Fruit fly (Drosophila melanogaster) whole organism, wandering third instar larva: Measurements from ENCODE around the gene P5CDh2.

ENCODE experiments used
- Abd-B ChIP-seq: fragments of >200 bp; optimal IDR thresholded peaks from 2 replicates; lab custom pipeline; 2017; ENCODE audit warnings: missing biosample characterization, missing genetic modification characterization
- CG32264 ChIP-seq: fragments of 200-800 bp; sonication (Bioruptor generic); optimal IDR thresholded peaks from 2 replicates; lab custom pipeline; 2016; ENCODE audit warnings: missing biosample characterization, missing genetic modification characterization
- CG9705 ChIP-seq: fragments of 200-800 bp; sonication (Bioruptor generic); optimal IDR thresholded peaks from 2 replicates; lab custom pipeline; 2018; ENCODE audit warnings: missing biosample characterization, mild to moderate bottlenecking, missing genetic modification characterization
- CrebA ChIP-seq: fragments of 200-800 bp; sonication (Bioruptor generic); optimal IDR thresholded peaks from 2 replicates; lab custom pipeline; 2016; ENCODE audit warnings: missing biosample characterization, mild to moderate bottlenecking, missing genetic modification characterization, borderline replicate concordance
- Dfd ChIP-seq: fragments of >200 bp; optimal IDR thresholded peaks from 2 replicates; lab custom pipeline; 2017; ENCODE audit warnings: missing biosample characterization, missing genetic modification characterization
- Dif ChIP-seq: fragments of 200-275, 200-300 bp; sonication (Bioruptor generic); optimal IDR thresholded peaks from 2 replicates; lab custom pipeline; 2018; ENCODE audit warnings: missing biosample characterization, missing genetic modification characterization; ENCODE audit not compliant: partially characterized antibody
- GATAd ChIP-seq: sonication (Bioruptor generic); optimal IDR thresholded peaks from 2 replicates; lab custom pipeline; 2016; ENCODE audit warnings: missing biosample characterization, missing genetic modification characterization
- HLH106 ChIP-seq: fragments of 200-800 bp; optimal IDR thresholded peaks from 3 replicates; lab custom pipeline; 2019; ENCODE audit warnings: missing biosample characterization, mild to moderate bottlenecking, missing genetic modification characterization, moderate library complexity
- Hnf4 ChIP-seq: fragments of 200-800 bp; sonication (Bioruptor generic); optimal IDR thresholded peaks from 2 replicates; lab custom pipeline; 2016; ENCODE audit warnings: missing biosample characterization, mild to moderate bottlenecking, missing genetic modification characterization
- Hr78 ChIP-seq: fragments of >200 bp; optimal IDR thresholded peaks from 2 replicates; lab custom pipeline; 2017; ENCODE audit warnings: missing biosample characterization, missing genetic modification characterization
- Hr83 ChIP-seq: fragments of 200-300 bp; sonication (Bioruptor generic); optimal IDR thresholded peaks from 2 replicates; lab custom pipeline; 2016; ENCODE audit warnings: missing biosample characterization, mild to moderate bottlenecking, missing genetic modification characterization, moderate library complexity; ENCODE audit not compliant: poor library complexity, severe bottlenecking
- Jra ChIP-seq: sonication (Bioruptor generic); optimal IDR thresholded peaks from 2 replicates; lab custom pipeline; 2016; ENCODE audit warnings: missing biosample characterization, missing genetic modification characterization
- Mio ChIP-seq: sonication (Bioruptor generic); optimal IDR thresholded peaks from 2 replicates; lab custom pipeline; 2016; ENCODE audit warnings: missing biosample characterization, missing genetic modification characterization
- Myc ChIP-seq: fragments of >200 bp; optimal IDR thresholded peaks from 2 replicates; lab custom pipeline; 2017
- N ChIP-seq: fragments of >200 bp; optimal IDR thresholded peaks from 2 replicates; lab custom pipeline; 2018; ENCODE audit warnings: missing biosample characterization, missing external identifiers, missing genetic modification characterization
- OdsH ChIP-seq: fragments of 200-800 bp; sonication (Bioruptor generic); optimal IDR thresholded peaks from 2 replicates; lab custom pipeline; 2016; ENCODE audit warnings: missing biosample characterization, mild to moderate bottlenecking, missing genetic modification characterization
- Rel ChIP-seq, 2 experiments: fragments of 200-800 bp; sonication (Bioruptor generic) in 1 of 2; optimal IDR thresholded peaks; 2 replicates in 1 of 2; 3 replicates in 1 of 2; lab custom pipeline; 2016 to 2019; ENCODE audit warnings: mild to moderate bottlenecking in 2 of 2, missing biosample characterization in 2 of 2, missing genetic modification characterization in 2 of 2, moderate library complexity in 1 of 2
- Sp1 ChIP-seq: fragments of 200-800 bp; sonication (Bioruptor generic); optimal IDR thresholded peaks from 3 replicates; lab custom pipeline; 2019; ENCODE audit warnings: missing biosample characterization, mild to moderate bottlenecking, missing genetic modification characterization, moderate library complexity
- Vsx2 ChIP-seq: fragments of 200-300, 225-300 bp; sonication (Bioruptor generic); optimal IDR thresholded peaks from 2 replicates; lab custom pipeline; 2018; ENCODE audit warnings: missing biosample characterization, missing genetic modification characterization; ENCODE audit not compliant: partially characterized antibody
- br ChIP-seq: fragments of 200-800 bp; sonication (Bioruptor generic); optimal IDR thresholded peaks from 2 replicates; lab custom pipeline; 2016; ENCODE audit warnings: missing biosample characterization, missing genetic modification characterization
- brk ChIP-seq: fragments of 200-800 bp; sonication (Bioruptor generic); optimal IDR thresholded peaks from 2 replicates; lab custom pipeline; 2016; ENCODE audit warnings: missing biosample characterization, mild to moderate bottlenecking, missing genetic modification characterization
- dl ChIP-seq, 2 experiments: fragments of 175-275, 200-275 bp in 1 of 2; fragments of 200-275 bp in 1 of 2; sonication (Bioruptor generic); optimal IDR thresholded peaks; lab custom pipeline; 2018; ENCODE audit warnings: mild to moderate bottlenecking in 2 of 2, missing biosample characterization in 2 of 2, missing genetic modification characterization in 2 of 2, moderate library complexity in 2 of 2; ENCODE audit not compliant: partially characterized antibody in 2 of 2, insufficient read depth in 1 of 2
- dmrt93B ChIP-seq: fragments of 200-800 bp; sonication (Bioruptor generic); optimal IDR thresholded peaks from 2 replicates; lab custom pipeline; 2018; ENCODE audit warnings: missing biosample characterization, mild to moderate bottlenecking, missing genetic modification characterization
- dsf ChIP-seq: sonication (Bioruptor generic); optimal IDR thresholded peaks from 2 replicates; lab custom pipeline; 2016; ENCODE audit warnings: missing biosample characterization, missing genetic modification characterization, borderline replicate concordance
- ey ChIP-seq: fragments of 200-800 bp; sonication (Bioruptor generic); optimal IDR thresholded peaks from 2 replicates; lab custom pipeline; 2016; ENCODE audit warnings: missing biosample characterization, missing genetic modification characterization
- foxo ChIP-seq, 2 experiments: fragments of 200-800 bp; sonication (Bioruptor generic); optimal IDR thresholded peaks; 2 replicates in 1 of 2; 3 replicates in 1 of 2; lab custom pipeline; 2016 to 2017; ENCODE audit warnings: missing biosample characterization in 2 of 2, missing genetic modification characterization in 2 of 2
- fru ChIP-seq: fragments of 200-800 bp; sonication (Bioruptor generic); optimal IDR thresholded peaks from 3 replicates; lab custom pipeline; 2016; ENCODE audit warnings: missing biosample characterization, mild to moderate bottlenecking, missing genetic modification characterization
- h ChIP-seq: fragments of 200-800 bp; sonication (Bioruptor generic); optimal IDR thresholded peaks from 3 replicates; lab custom pipeline; 2016; ENCODE audit warnings: missing biosample characterization, mild to moderate bottlenecking, missing genetic modification characterization
- jim ChIP-seq: fragments of 175-275, 200-325 bp; sonication (Bioruptor generic); optimal IDR thresholded peaks from 2 replicates; lab custom pipeline; 2016; ENCODE audit warnings: missing biosample characterization, mild to moderate bottlenecking, missing genetic modification characterization
- lola ChIP-seq: fragments of >200 bp; optimal IDR thresholded peaks from 2 replicates; lab custom pipeline; 2017; ENCODE audit warnings: missing biosample characterization, missing genetic modification characterization
- pan ChIP-seq: fragments of >200 bp; optimal IDR thresholded peaks from 2 replicates; lab custom pipeline; 2017
- psq ChIP-seq: fragments of 200-800 bp; sonication (Bioruptor generic); optimal IDR thresholded peaks from 3 replicates; lab custom pipeline; 2017; ENCODE audit warnings: missing biosample characterization, mild to moderate bottlenecking, missing genetic modification characterization, moderate library complexity
- rgr ChIP-seq: fragments of 200-800 bp; sonication (Bioruptor generic); optimal IDR thresholded peaks from 3 replicates; lab custom pipeline; 2016; ENCODE audit warnings: missing biosample characterization, mild to moderate bottlenecking, missing genetic modification characterization
- sage ChIP-seq: fragments of 200-800 bp; sonication (Bioruptor generic); optimal IDR thresholded peaks from 2 replicates; lab custom pipeline; 2016; ENCODE audit warnings: missing biosample characterization, mild to moderate bottlenecking, missing genetic modification characterization
- sv ChIP-seq: fragments of 200-800 bp; sonication (Bioruptor generic); optimal IDR thresholded peaks from 3 replicates; lab custom pipeline; 2016; ENCODE audit warnings: missing biosample characterization, missing genetic modification characterization
- tai ChIP-seq: sonication (Bioruptor generic); optimal IDR thresholded peaks from 2 replicates; lab custom pipeline; 2016; ENCODE audit warnings: missing biosample characterization, missing genetic modification characterization
- usp ChIP-seq: fragments of >200 bp; optimal IDR thresholded peaks from 2 replicates; lab custom pipeline; 2017; ENCODE audit warnings: missing biosample characterization, missing genetic modification characterization
- woc ChIP-seq: sonication (Bioruptor generic); optimal IDR thresholded peaks from 2 replicates; lab custom pipeline; 2016; ENCODE audit warnings: missing biosample characterization, mild to moderate bottlenecking, missing genetic modification characterization

Gene P5CDh2

dm6 chr3R:21854574-21855468 is 22.9 kb upstream of the P5CDh2 start:
- TF ChIP-seq psq (GFP tag; lab: Kevin White, UChicago) (peak; percentile 37), woc (GFP tag; lab: Kevin White, UChicago) (no peak)

- TF ChIP-seq jim (GFP tag; lab: Kevin White, UChicago) (no peak), Mio (GFP tag; lab: Kevin White, UChicago) (no peak), Rel (GFP tag; optimal IDR thresholded peaks at IDR 0.05; lab: Kevin White, UChicago) (no peak), Rel (tag; optimal IDR thresholded peaks at IDR 0.05; lab: Kevin White, UChicago) (no peak), ey (GFP tag; lab: Kevin White, UChicago) (no peak)
- TF ChIP-seq, all 38 proteins: peak for 0
These were observed 22.3 kb upstream of the P5CDh2 start for dm6 chr3R:21855469-21855826.

dm6 chr3R:21856098-21856872 is 21.5 kb upstream of the P5CDh2 start, which contains the start of gene glec:
glec (minus strand) TSS chr3R:21856266.
- TF ChIP-seq Myc (lab: Kevin White, UChicago) (no peak), Vsx2 (GFP tag; lab: Kevin White, UChicago) (no peak), ey (GFP tag; lab: Kevin White, UChicago) (peak; percentile 50), Dif (GFP tag; lab: Kevin White, UChicago) (peak; percentile 28), jim (GFP tag; lab: Kevin White, UChicago) (peak; percentile 82), CG9705 (GFP tag; lab: Kevin White, UChicago) (peak; percentile 17), foxo (GFP tag; optimal IDR thresholded peaks at IDR 0.05; lab: Kevin White, UChicago) (peak; percentile 34 to 48), dsf (GFP tag; lab: Kevin White, UChicago) (no peak), GATAd (GFP tag; lab: Kevin White, UChicago) (no peak), HLH106 (tag; lab: Kevin White, UChicago) (no peak), CrebA (peak; percentile 64), OdsH (peak; percentile 55), Mio (GFP tag; lab: Kevin White, UChicago) (peak; percentile 28), Dfd (GFP tag; lab: Kevin White, UChicago) (no peak), Hnf4 (GFP tag; lab: Kevin White, UChicago) (peak; percentile 71), fru (peak; percentile 30), Jra (peak; percentile 43), Sp1 (GFP tag; lab: Kevin White, UChicago) (peak; percentile 50), dmrt93B (GFP tag; lab: Kevin White, UChicago) (no peak), Abd-B (GFP tag; lab: Kevin White, UChicago) (no peak), sv (peak; percentile 61), Hr83 (peak; percentile 92), N (GFP tag; lab: Kevin White, UChicago) (no peak), h (GFP tag; lab: Kevin White, UChicago) (peak; percentile 55), usp (GFP tag; lab: Kevin White, UChicago) (no peak), pan (lab: Kevin White, UChicago) (no peak), psq (GFP tag; lab: Kevin White, UChicago) (peak; percentile 62), brk (GFP tag; lab: Kevin White, UChicago) (peak; percentile 54), lola (GFP tag; lab: Kevin White, UChicago) (no peak), br (GFP tag; lab: Kevin White, UChicago) (peak; percentile 29), Rel (GFP tag; optimal IDR thresholded peaks at IDR 0.05; lab: Kevin White, UChicago) (peak; percentile 35), Rel (tag; optimal IDR thresholded peaks at IDR 0.05; lab: Kevin White, UChicago) (peak; percentile 70), Hr78 (GFP tag; lab: Kevin White, UChicago) (no peak), CG32264 (GFP tag; lab: Kevin White, UChicago) (peak; percentile 11), dl (GFP tag; optimal IDR thresholded peaks at IDR 0.05; lab: Kevin White, UChicago; ENCODE audit: insufficient read depth in 1 of 2, partially characterized antibody in 2 of 2) (no peak), tai (GFP tag; lab: Kevin White, UChicago) (peak; percentile 26), sage (GFP tag; lab: Kevin White, UChicago) (peak; percentile 56), woc (GFP tag; lab: Kevin White, UChicago) (peak; percentile 74), rgr (peak; percentile 44)
